Fruit fly (Drosophila melanogaster) whole organism, pupa: Measurements from ENCODE around the gene SMC1.

Experiments used
- CG10348 ChIP-seq: fragments of 200-800 bp; sonication (Bioruptor generic); IDR thresholded peaks from 2 replicates; pipeline ENCODE4 v1.3.6; 2022; ENCODE audit warnings: missing biosample characterization, missing genetic modification characterization
- CG12605 ChIP-seq: fragments of 200-800 bp; sonication (Bioruptor generic); IDR thresholded peaks from 2 replicates; pipeline ENCODE4 v1.3.6; 2022; ENCODE audit warnings: missing biosample characterization, missing genetic modification characterization
- CG13204 ChIP-seq: fragments of 200-800 bp; sonication (Bioruptor generic); optimal IDR thresholded peaks from 2 replicates; lab custom pipeline; 2018; ENCODE audit warnings: missing biosample characterization, mild to moderate bottlenecking, missing genetic modification characterization, moderate library complexity
- CG14655 ChIP-seq: fragments of 200-800 bp; sonication (Bioruptor generic); optimal IDR thresholded peaks from 3 replicates; lab custom pipeline; 2017; ENCODE audit warnings: mild to moderate bottlenecking, missing biosample characterization, missing genetic modification reagents, missing genetic modification characterization
- CG15710 ChIP-seq: fragments of 200-800 bp; sonication (Bioruptor generic); optimal IDR thresholded peaks from 2 replicates; lab custom pipeline; 2018; ENCODE audit warnings: missing biosample characterization, mild to moderate bottlenecking, missing genetic modification characterization, moderate library complexity
- CG17806 ChIP-seq: fragments of 200-800 bp; sonication (Bioruptor generic); optimal IDR thresholded peaks from 2 replicates; lab custom pipeline; 2018; ENCODE audit warnings: missing biosample characterization, mild to moderate bottlenecking, missing genetic modification characterization, moderate library complexity
- CG32121 ChIP-seq: fragments of 200-800 bp; sonication (Bioruptor generic); IDR thresholded peaks from 2 replicates; pipeline ENCODE4 v1.3.6; 2022; ENCODE audit warnings: missing biosample characterization, missing genetic modification characterization
- CG34367 ChIP-seq: fragments of 200-800 bp; sonication (Bioruptor generic); optimal IDR thresholded peaks from 2 replicates; lab custom pipeline; 2018; ENCODE audit warnings: missing biosample characterization, mild to moderate bottlenecking, missing genetic modification characterization
- CG4496 ChIP-seq: fragments of 200-800 bp; sonication (Bioruptor generic); IDR thresholded peaks from 3 replicates; pipeline ENCODE4 v1.3.6; 2022; ENCODE audit warnings: missing biosample characterization, missing genetic modification characterization
- CG8159 ChIP-seq: fragments of 200-800 bp; sonication (Bioruptor generic); optimal IDR thresholded peaks from 3 replicates; lab custom pipeline; 2018; ENCODE audit warnings: missing biosample characterization, mild to moderate bottlenecking, missing genetic modification characterization, moderate library complexity
- CG8301 ChIP-seq: fragments of 200-800 bp; sonication (Bioruptor generic); optimal IDR thresholded peaks from 2 replicates; lab custom pipeline; 2018; ENCODE audit warnings: missing biosample characterization, mild to moderate bottlenecking, missing genetic modification characterization
- CG9948 ChIP-seq: fragments of 200-800 bp; sonication (Bioruptor generic); optimal IDR thresholded peaks from 2 replicates; lab custom pipeline; 2018; ENCODE audit warnings: missing biosample characterization, mild to moderate bottlenecking, missing genetic modification characterization, moderate library complexity
- D1 ChIP-seq: fragments of 200-800 bp; sonication (Bioruptor generic); optimal IDR thresholded peaks from 2 replicates; lab custom pipeline; 2018; ENCODE audit warnings: missing biosample characterization, mild to moderate bottlenecking, missing genetic modification characterization, moderate library complexity
- EcR ChIP-seq: fragments of 200-800 bp; sonication (Bioruptor generic); optimal IDR thresholded peaks from 3 replicates; lab custom pipeline; 2019; ENCODE audit warnings: missing biosample characterization, missing genetic modification characterization, mild to moderate bottlenecking, moderate library complexity, missing genetic modification reagents
- Ets98B ChIP-seq: fragments of 200-800 bp; sonication (Bioruptor generic); IDR thresholded peaks from 2 replicates; pipeline ENCODE4 v1.3.6; 2022; ENCODE audit warnings: missing biosample characterization, missing genetic modification characterization
- Pif1A ChIP-seq: fragments of 200-800 bp; sonication (Bioruptor generic); optimal IDR thresholded peaks from 3 replicates; lab custom pipeline; 2016; ENCODE audit warnings: missing biosample characterization, missing genetic modification characterization
- Pif1B ChIP-seq: fragments of 200-800 bp; sonication (Bioruptor generic); optimal IDR thresholded peaks from 3 replicates; lab custom pipeline; 2016; ENCODE audit warnings: missing biosample characterization, missing genetic modification characterization
- Snoo ChIP-seq: fragments of 200-800 bp; sonication (Bioruptor generic); optimal IDR thresholded peaks from 3 replicates; lab custom pipeline; 2017; ENCODE audit warnings: missing biosample characterization, mild to moderate bottlenecking, missing genetic modification characterization, inconsistent platforms
- fd96Ca ChIP-seq: fragments of 200-800 bp; sonication (Bioruptor generic); IDR thresholded peaks from 3 replicates; pipeline ENCODE4 v1.3.6; 2022; ENCODE audit warnings: missing biosample characterization, missing genetic modification characterization
- gl ChIP-seq: fragments of 200-800 bp; sonication (Bioruptor generic); optimal IDR thresholded peaks from 2 replicates; lab custom pipeline; 2018; ENCODE audit warnings: missing biosample characterization, mild to moderate bottlenecking, missing genetic modification characterization
- rn ChIP-seq: fragments of 200-800 bp; sonication (Bioruptor generic); IDR thresholded peaks from 2 replicates; pipeline ENCODE4 v1.3.6; 2022; ENCODE audit warnings: missing biosample characterization, missing genetic modification characterization

SMC1 gene

DNA sequence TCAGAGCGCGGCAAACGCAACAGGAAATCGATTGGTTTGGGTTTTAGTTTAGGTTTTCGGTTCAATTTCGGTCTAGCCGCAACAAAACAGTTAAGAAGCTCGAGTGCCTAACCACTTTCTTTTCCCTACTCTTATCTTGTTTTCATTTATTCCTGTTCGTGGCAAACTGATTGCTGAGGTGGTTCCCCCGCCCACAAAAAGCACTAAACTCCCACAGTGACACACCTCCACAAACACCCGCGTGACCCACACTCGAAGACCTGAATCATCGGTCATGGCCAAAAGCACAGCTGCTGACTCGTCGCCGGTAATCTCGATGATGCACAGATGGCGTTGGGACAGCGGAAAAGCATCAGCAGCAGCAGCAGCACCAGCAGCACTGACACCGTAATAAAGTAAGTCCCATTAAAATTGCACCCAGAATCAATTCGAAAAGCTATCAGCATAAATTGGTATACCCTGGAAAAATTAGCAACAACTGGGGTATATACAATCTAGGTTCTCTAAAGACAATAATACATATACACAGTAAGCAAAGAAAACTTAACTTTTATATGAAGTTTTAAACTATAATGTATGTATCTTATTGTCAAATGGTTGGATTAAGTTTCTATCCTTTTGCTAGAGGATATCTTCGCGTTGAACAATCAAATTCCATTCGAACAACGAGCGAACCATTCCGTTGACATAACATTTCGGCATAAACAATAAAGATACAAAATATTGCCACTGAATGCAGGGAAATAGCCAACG, 32.2 kb upstream of the SMC1 start:
- peak; percentile 37 for TF ChIP-seq Pif1A (GFP tag; lab: Kevin White, UChicago)
- 0 out of 3 replicates have a peak, but pooled peaks have one; percentile 22 for TF ChIP-seq CG4496 (GFP tag; lab: Robert Waterston, UW)
- TF ChIP-seq CG8301 (tag; lab: Kevin White, UChicago), result peak; percentile 26
- peak; percentile 4 for TF ChIP-seq CG9948
- TF ChIP-seq CG14655 (GFP tag; lab: Kevin White, UChicago), result peak; percentile 39
- TF ChIP-seq CG10348 (GFP tag; lab: Robert Waterston, UW), result no peak
- no peak for TF ChIP-seq Snoo

DNA sequence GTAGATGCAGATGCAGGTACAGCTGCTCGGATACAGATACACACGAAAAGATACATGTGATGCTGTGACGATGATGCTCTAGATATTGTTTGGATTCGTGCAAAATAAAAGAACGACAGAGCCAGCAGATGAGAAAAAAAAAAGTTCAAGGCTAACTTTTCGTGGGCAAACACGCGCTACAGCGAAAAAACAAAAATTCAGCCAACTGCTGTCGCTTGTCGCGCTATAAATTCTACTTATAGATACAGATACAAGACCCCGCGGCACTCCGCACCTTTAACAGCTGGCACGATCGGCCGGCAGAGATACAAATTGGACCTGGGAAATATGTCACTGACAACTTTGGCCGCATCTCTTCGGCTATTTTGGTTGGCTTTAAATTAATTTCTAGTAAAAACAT, 31.6 kb upstream of the SMC1 start:
- TF ChIP-seq CG10348 (GFP tag; lab: Robert Waterston, UW), result no peak
- TF ChIP-seq gl (tag; lab: Kevin White, UChicago), result no peak
- TF ChIP-seq CG32121, result peak; percentile 54
- 0 out of 3 replicates have a peak, but pooled peaks have one; percentile 14 for TF ChIP-seq fd96Ca (GFP tag; lab: Robert Waterston, UW)
- TF ChIP-seq, all 21 proteins: peak for 2

DNA sequence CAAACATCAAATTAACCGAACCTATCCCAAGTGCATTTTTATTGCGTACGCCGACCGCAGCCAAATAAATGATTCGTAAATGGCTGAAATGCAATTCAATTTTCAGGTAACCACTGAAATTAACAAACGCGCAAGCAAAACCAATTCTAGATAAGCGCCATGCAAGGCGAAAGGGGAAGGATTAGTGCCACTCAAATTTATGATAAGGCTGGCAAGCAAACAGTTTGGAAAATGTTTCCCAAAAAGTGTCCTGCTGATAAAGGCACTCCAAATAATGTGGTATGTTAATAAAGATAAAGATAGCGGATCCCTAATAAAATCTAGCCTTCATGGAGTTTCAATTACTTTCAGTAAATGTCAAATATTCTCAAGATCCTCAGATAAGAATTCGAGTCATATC, 30.9 kb upstream of the SMC1 start:
- no peak for TF ChIP-seq Ets98B (GFP tag; lab: Robert Waterston, UW)
- TF ChIP-seq rn (GFP tag; lab: Robert Waterston, UW), result no peak
- TF ChIP-seq gl (tag; lab: Kevin White, UChicago), result no peak
- TF ChIP-seq CG12605 (GFP tag; lab: Robert Waterston, UW), result no peak
- no peak for TF ChIP-seq CG32121
- TF ChIP-seq Pif1A (GFP tag; lab: Kevin White, UChicago), result no peak
- TF ChIP-seq CG13204, result no peak
- no peak for TF ChIP-seq CG4496 (GFP tag; lab: Robert Waterston, UW)
- no peak for TF ChIP-seq EcR (GFP tag; lab: Kevin White, UChicago)
- no peak for TF ChIP-seq Snoo
- TF ChIP-seq CG9948, result no peak
- TF ChIP-seq CG15710, result no peak
- no peak for TF ChIP-seq fd96Ca (GFP tag; lab: Robert Waterston, UW)
- TF ChIP-seq CG10348 (GFP tag; lab: Robert Waterston, UW), result no peak
- TF ChIP-seq CG34367 (tag; lab: Kevin White, UChicago), result no peak
- TF ChIP-seq D1 (tag; lab: Kevin White, UChicago), result no peak
- TF ChIP-seq CG8159 (tag; lab: Kevin White, UChicago), result no peak
- TF ChIP-seq CG14655 (GFP tag; lab: Kevin White, UChicago), result no peak
- TF ChIP-seq CG8301 (tag; lab: Kevin White, UChicago), result no peak
- no peak for TF ChIP-seq Pif1B (GFP tag; lab: Kevin White, UChicago)

DNA sequence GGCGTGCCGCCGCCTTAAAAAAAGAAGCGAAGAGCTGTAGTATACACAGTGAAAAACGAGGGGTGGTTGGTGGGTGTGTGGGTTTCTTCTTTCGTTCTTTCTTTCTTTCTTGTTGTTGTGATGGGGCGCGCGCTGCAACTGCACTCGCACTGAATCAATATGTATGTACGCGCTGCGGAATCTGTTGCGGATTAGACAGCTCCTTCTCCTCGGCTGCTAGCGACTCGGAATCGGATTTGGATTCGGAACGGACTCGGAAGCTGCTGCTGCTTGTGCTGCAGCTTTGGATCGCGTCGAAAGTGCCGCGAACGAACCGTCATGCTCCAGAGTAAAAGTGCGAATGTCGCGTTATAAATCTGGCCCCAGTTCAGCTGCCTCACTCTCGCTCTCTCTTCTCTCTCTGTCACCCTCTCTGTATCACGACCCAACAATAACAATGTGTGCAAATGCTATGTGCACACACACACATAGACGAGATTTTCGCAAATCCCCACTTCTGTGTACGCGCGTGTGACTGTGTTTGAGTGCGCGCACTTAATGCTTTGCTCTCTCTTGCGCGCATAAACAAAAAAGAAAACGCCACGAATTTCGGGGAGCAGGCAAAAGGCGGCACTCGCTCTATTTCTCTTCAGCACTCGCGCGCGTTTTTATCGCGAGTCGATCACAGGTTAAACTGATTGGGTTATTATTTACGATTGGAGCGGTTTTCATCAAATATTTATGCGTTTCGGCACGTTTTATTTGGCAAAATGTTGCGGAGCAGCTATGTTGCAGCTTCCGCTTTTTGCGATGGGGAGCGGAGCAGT, 26.9 kb upstream of the SMC1 start:
- TF ChIP-seq CG14655 (GFP tag; lab: Kevin White, UChicago) (no peak), CG32121 (peak; percentile 57; the same call in 1 of the 2 replicates), D1 (tag; lab: Kevin White, UChicago) (no peak), CG8159 (tag; lab: Kevin White, UChicago) (peak; percentile 20), CG17806 (no peak), CG13204 (peak; percentile 76), CG9948 (no peak), CG4496 (GFP tag; lab: Robert Waterston, UW) (peak; percentile 71), Ets98B (GFP tag; lab: Robert Waterston, UW) (peak; percentile 61), CG10348 (GFP tag; lab: Robert Waterston, UW) (no peak), Snoo (no peak), gl (tag; lab: Kevin White, UChicago) (no peak), Pif1A (GFP tag; lab: Kevin White, UChicago) (peak; percentile 20), fd96Ca (GFP tag; lab: Robert Waterston, UW) (peak; percentile 51; the same call in 2 of the 3 replicates), CG15710 (peak; percentile 15), CG34367 (tag; lab: Kevin White, UChicago) (no peak), CG8301 (tag; lab: Kevin White, UChicago) (no peak), EcR (GFP tag; lab: Kevin White, UChicago) (peak; percentile 61), CG12605 (GFP tag; lab: Robert Waterston, UW) (no peak), rn (GFP tag; lab: Robert Waterston, UW) (no peak), Pif1B (GFP tag; lab: Kevin White, UChicago) (peak; percentile 66)

DNA sequence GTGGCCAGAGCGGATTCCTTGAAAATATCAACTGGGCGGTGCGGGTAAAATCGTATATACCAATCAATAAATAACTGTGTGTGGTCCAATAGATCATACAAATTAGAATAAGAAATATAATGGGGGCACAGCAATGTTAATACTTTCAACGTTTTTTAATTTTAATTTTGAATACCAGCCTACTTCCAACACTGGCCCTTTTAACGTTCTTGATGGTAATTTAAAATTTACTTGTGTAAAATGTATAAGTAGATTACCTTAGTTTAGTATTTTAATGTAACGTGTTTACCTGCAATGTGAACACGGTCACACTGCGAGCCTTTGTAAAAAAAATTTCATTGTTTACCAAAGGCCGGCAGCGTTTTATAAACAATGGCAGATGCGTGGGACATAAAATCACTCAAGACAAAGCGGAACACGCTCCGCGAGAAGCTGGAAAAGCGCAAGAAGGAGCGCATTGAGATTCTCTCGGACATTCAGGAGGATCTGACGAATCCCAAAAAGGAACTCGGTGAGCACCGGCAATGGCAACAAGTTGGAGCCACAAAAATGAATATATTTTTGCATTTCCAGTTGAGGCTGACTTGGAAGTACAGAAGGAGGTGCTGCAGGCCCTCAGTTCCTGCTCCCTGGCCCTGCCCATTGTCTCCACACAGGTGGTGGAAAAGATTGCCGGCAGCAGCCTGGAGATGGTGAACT, 26.1 kb upstream of the SMC1 start, which contains the start of the genes KrT95D and Mettl3:
Gene KrT95D (minus strand): TSS at position 3 of the 699 bp plus-strand sequence.
Gene Mettl3 (plus strand): TSS at position 333 of the 699 bp plus-strand sequence.
- TF ChIP-seq CG17806, result no peak
- TF ChIP-seq gl (tag; lab: Kevin White, UChicago), result no peak
- TF ChIP-seq CG8159 (tag; lab: Kevin White, UChicago), result no peak
- TF ChIP-seq CG8301 (tag; lab: Kevin White, UChicago), result no peak
- TF ChIP-seq Pif1A (GFP tag; lab: Kevin White, UChicago), result no peak
- no peak for TF ChIP-seq CG32121
- no peak for TF ChIP-seq CG12605 (GFP tag; lab: Robert Waterston, UW)
- TF ChIP-seq CG15710, result no peak
- TF ChIP-seq D1 (tag; lab: Kevin White, UChicago), result no peak
- TF ChIP-seq CG10348 (GFP tag; lab: Robert Waterston, UW), result no peak
- TF ChIP-seq fd96Ca (GFP tag; lab: Robert Waterston, UW), result no peak
- no peak for TF ChIP-seq Snoo
- TF ChIP-seq EcR (GFP tag; lab: Kevin White, UChicago), result no peak
- TF ChIP-seq Ets98B (GFP tag; lab: Robert Waterston, UW), result no peak
- TF ChIP-seq CG9948, result no peak
- TF ChIP-seq CG13204, result no peak
- no peak for TF ChIP-seq CG34367 (tag; lab: Kevin White, UChicago)
- TF ChIP-seq CG14655 (GFP tag; lab: Kevin White, UChicago), result no peak
- TF ChIP-seq Pif1B (GFP tag; lab: Kevin White, UChicago), result no peak
- TF ChIP-seq rn (GFP tag; lab: Robert Waterston, UW), result no peak
